Worm (Caenorhabditis elegans) whole organism, early embryonic: Measurements from ENCODE around the gene C14A11.6.

Source experiments
- B0310.2 ChIP-seq: sonication (generic microtip); optimal IDR thresholded peaks from 2 replicates; lab custom pipeline; 2016; ENCODE audit warnings: mild to moderate bottlenecking, missing genetic modification characterization, missing compliant biosample characterization
- F13C5.2 ChIP-seq: sonication (generic microtip); optimal IDR thresholded peaks from 2 replicates; lab custom pipeline; 2017; ENCODE audit warnings: mild to moderate bottlenecking, missing genetic modification characterization, inconsistent platforms, missing compliant biosample characterization
- aly-1 ChIP-seq: sonication (generic microtip); optimal IDR thresholded peaks from 2 replicates; lab custom pipeline; 2016; ENCODE audit warnings: missing genetic modification characterization, missing compliant biosample characterization
- ama-1 ChIP-seq: fragments of 150-350 bp; optimal IDR thresholded peaks from 2 replicates; lab custom pipeline; 2014
- ceh-13 ChIP-seq: fragments of 200-800 bp; sonication (Bioruptor generic); optimal IDR thresholded peaks from 2 replicates; lab custom pipeline; 2018; ENCODE audit warnings: mild to moderate bottlenecking, missing genetic modification characterization, missing compliant biosample characterization
- ceh-36 ChIP-seq: sonication (generic microtip); optimal IDR thresholded peaks from 2 replicates; lab custom pipeline; 2016; ENCODE audit warnings: missing genetic modification characterization, inconsistent platforms, missing compliant biosample characterization
- ets-7 ChIP-seq: sonication (generic microtip); optimal IDR thresholded peaks from 2 replicates; lab custom pipeline; 2016; ENCODE audit warnings: missing genotype, missing genetic modification characterization, missing compliant biosample characterization
- flt-1 ChIP-seq: fragments of 200-800 bp; sonication (Bioruptor generic); IDR thresholded peaks from 2 replicates; pipeline ENCODE4 v1.3.6; 2022; ENCODE audit warnings: missing genetic modification characterization, missing compliant biosample characterization
- hmbx-1 ChIP-seq: sonication (generic microtip); optimal IDR thresholded peaks from 2 replicates; lab custom pipeline; 2016; ENCODE audit warnings: mild to moderate bottlenecking, missing genetic modification characterization, missing compliant biosample characterization
- hmg-4 ChIP-seq: fragments of 200-800 bp; sonication (Bioruptor generic); optimal IDR thresholded peaks from 2 replicates; lab custom pipeline; 2018; ENCODE audit warnings: mild to moderate bottlenecking, missing genetic modification characterization, missing compliant biosample characterization
- hnd-1 ChIP-seq: sonication (generic microtip); optimal IDR thresholded peaks from 2 replicates; lab custom pipeline; 2016; ENCODE audit warnings: missing genetic modification characterization, missing compliant biosample characterization
- pes-1 ChIP-seq: fragments of 200-800 bp; sonication (Bioruptor generic); IDR thresholded peaks from 2 replicates; pipeline ENCODE4 v1.3.6; 2022; ENCODE audit warnings: missing genetic modification reagents, missing genetic modification characterization, missing compliant biosample characterization
- scrt-1 ChIP-seq: fragments of 200-800 bp; sonication (Bioruptor generic); IDR thresholded peaks from 2 replicates; pipeline ENCODE4 v1.3.6; 2022; ENCODE audit warnings: missing genetic modification characterization, missing compliant biosample characterization
- sea-1 ChIP-seq: fragments of 200-800 bp; sonication (Bioruptor generic); conservative IDR thresholded peaks from 2 replicates; pipeline ENCODE4 v1.3.6; 2022; ENCODE audit warnings: missing genetic modification characterization, missing compliant biosample characterization
- tbx-11 ChIP-seq: fragments of 200-800 bp; sonication (Bioruptor generic); IDR thresholded peaks from 2 replicates; pipeline ENCODE4 v1.3.6; 2022; ENCODE audit warnings: missing genetic modification characterization, missing compliant biosample characterization
- tbx-37 ChIP-seq: fragments of 200-800 bp; sonication (Bioruptor generic); conservative IDR thresholded peaks from 2 replicates; pipeline ENCODE4 v1.3.6; 2022; ENCODE audit warnings: missing genetic modification reagents, missing genetic modification characterization, missing compliant biosample characterization
- tra-4 ChIP-seq: sonication (generic microtip); optimal IDR thresholded peaks from 2 replicates; lab custom pipeline; 2017; ENCODE audit warnings: missing genetic modification characterization, missing compliant biosample characterization

The C14A11.6 gene

DNA sequence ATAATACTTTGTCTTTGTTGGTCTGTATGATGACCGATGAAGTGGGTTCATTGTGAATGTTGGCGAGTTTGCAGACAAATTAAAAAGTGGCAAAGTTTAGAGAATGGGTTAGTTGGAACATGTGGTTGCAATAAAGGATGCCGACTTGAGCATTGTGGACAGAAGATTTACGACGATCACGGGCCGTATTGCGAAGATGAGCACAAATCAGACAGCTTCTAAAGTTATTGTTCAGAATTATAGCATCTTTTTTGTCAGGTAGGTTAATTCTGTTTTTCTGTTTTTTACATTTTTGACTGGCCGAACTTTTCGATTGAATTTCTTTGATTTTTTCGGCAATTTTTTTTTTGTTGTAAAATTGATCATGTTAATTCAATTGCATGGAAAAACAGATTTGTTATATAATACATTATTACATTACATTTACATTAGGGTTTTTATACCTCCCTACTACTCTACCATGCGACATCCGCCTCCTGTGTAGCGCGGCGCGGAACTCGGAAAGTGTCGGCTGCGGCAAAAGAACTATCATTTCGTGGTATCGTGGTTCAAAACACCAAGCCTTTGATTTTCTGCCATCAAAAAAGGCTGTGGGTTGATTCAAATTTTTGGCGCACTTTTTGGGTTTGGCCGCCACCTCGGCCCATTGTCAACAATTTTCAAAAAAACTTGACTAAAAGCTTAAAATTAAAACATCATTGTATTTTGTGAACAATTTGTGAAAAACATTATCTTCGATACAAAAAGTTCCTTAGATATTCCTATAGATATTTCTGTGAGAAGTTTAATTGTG lies 50.3 kb downstream of the C14A11.6 start, which contains the start of gene unc-2:
Gene unc-2 (minus strand): TSS at position 51 of the 793 bp plus-strand sequence.
- TF ChIP-seq pes-1 (GFP tag; lab: Robert Waterston, UW), result no peak
- no peak for TF ChIP-seq hmbx-1 (tag; lab: Kevin White, UChicago)
- no peak for TF ChIP-seq tbx-11 (GFP tag; lab: Robert Waterston, UW)
- TF ChIP-seq aly-1 (tag; lab: Kevin White, UChicago), result no peak
- no peak for TF ChIP-seq ceh-13 (GFP tag; lab: Kevin White, UChicago)
- TF ChIP-seq ets-7 (tag; lab: Kevin White, UChicago), result no peak
- no peak for TF ChIP-seq sea-1 (GFP tag; lab: Robert Waterston, UW)
- TF ChIP-seq hnd-1 (tag; lab: Kevin White, UChicago), result no peak
- TF ChIP-seq hmg-4 (GFP tag; lab: Kevin White, UChicago), result no peak
- no peak for TF ChIP-seq scrt-1 (GFP tag; lab: Robert Waterston, UW)
- TF ChIP-seq ceh-36 (tag; lab: Kevin White, UChicago), result no peak
- TF ChIP-seq B0310.2 (tag; lab: Kevin White, UChicago), result no peak
- TF ChIP-seq F13C5.2, result no peak
- no peak for TF ChIP-seq ama-1 (lab: Kevin White, UChicago)
- TF ChIP-seq flt-1 (GFP tag; lab: Robert Waterston, UW), result no peak
- TF ChIP-seq tbx-37 (GFP tag; lab: Robert Waterston, UW), result no peak
- no peak for TF ChIP-seq tra-4 (tag; lab: Kevin White, UChicago)
